Fruit fly (Drosophila melanogaster) whole organism, embryonic: ENCODE measurements around the gene Scr.

ENCODE experiments used
- Abd-B ChIP-seq: fragments of 200-800 bp; sonication (Bioruptor generic); optimal IDR thresholded peaks from 2 replicates; lab custom pipeline; 2018; ENCODE audit warnings: missing biosample characterization, mild to moderate bottlenecking, missing genetic modification characterization, moderate library complexity
- Bdp1 ChIP-seq: fragments of 200-800 bp; sonication (Bioruptor generic); optimal IDR thresholded peaks from 3 replicates; lab custom pipeline; 2016; ENCODE audit warnings: missing biosample characterization, missing genetic modification characterization
- CG10274 ChIP-seq: fragments of 200-800 bp; sonication (Bioruptor generic); optimal IDR thresholded peaks from 3 replicates; lab custom pipeline; 2017; ENCODE audit warnings: missing biosample characterization, mild to moderate bottlenecking, missing genetic modification characterization
- CG10431 ChIP-seq: fragments of 200-800 bp; sonication (Bioruptor generic); optimal IDR thresholded peaks from 3 replicates; lab custom pipeline; 2018; ENCODE audit warnings: missing biosample characterization, mild to moderate bottlenecking, missing genetic modification characterization
- CG10979 ChIP-seq: fragments of 200-800 bp; sonication (Bioruptor generic); optimal IDR thresholded peaks from 2 replicates; lab custom pipeline; 2018; ENCODE audit warnings: missing biosample characterization, mild to moderate bottlenecking, missing genetic modification characterization, moderate library complexity
- CG11398 ChIP-seq: fragments of 200-800 bp; sonication (Bioruptor generic); optimal IDR thresholded peaks from 2 replicates; lab custom pipeline; 2016; ENCODE audit warnings: missing biosample characterization, missing genetic modification characterization
- CG12299 ChIP-seq: fragments of 200-800 bp; sonication (Bioruptor generic); optimal IDR thresholded peaks from 2 replicates; lab custom pipeline; 2018; ENCODE audit warnings: missing biosample characterization, mild to moderate bottlenecking, missing genetic modification characterization
- CG1233 ChIP-seq: fragments of 200-800 bp; sonication (Bioruptor generic); optimal IDR thresholded peaks from 4 replicates; lab custom pipeline; 2018; ENCODE audit warnings: missing biosample characterization, mild to moderate bottlenecking, missing genetic modification characterization
- CG13296 ChIP-seq: fragments of 200-800 bp; sonication (Bioruptor generic); optimal IDR thresholded peaks from 3 replicates; lab custom pipeline; 2018; ENCODE audit warnings: missing biosample characterization, mild to moderate bottlenecking, missing genetic modification characterization
- CG13775 ChIP-seq: fragments of 200-800 bp; sonication (Bioruptor generic); optimal IDR thresholded peaks from 3 replicates; lab custom pipeline; 2017; ENCODE audit warnings: missing biosample characterization, mild to moderate bottlenecking, missing genetic modification characterization
- CG16863 ChIP-seq: fragments of 200-800 bp; sonication (Bioruptor generic); optimal IDR thresholded peaks from 3 replicates; lab custom pipeline; 2016; ENCODE audit warnings: missing biosample characterization, missing genetic modification characterization
- CG2875 ChIP-seq: fragments of 200-800 bp; sonication (Bioruptor generic); optimal IDR thresholded peaks from 2 replicates; lab custom pipeline; 2017; ENCODE audit warnings: missing biosample characterization, mild to moderate bottlenecking, missing genetic modification characterization, missing genetic modification reagents
- CG3065 ChIP-seq: fragments of 200-800 bp; sonication (Bioruptor generic); optimal IDR thresholded peaks from 2 replicates; lab custom pipeline; 2016; ENCODE audit warnings: missing biosample characterization, missing genetic modification characterization
- CG32532 ChIP-seq: fragments of 200-800 bp; sonication (Bioruptor generic); IDR thresholded peaks from 2 replicates; pipeline ENCODE4 v1.3.6; 2022; ENCODE audit warnings: missing biosample characterization, missing genetic modification characterization
- CG34422 ChIP-seq: fragments of 200-800 bp; sonication (Bioruptor generic); IDR thresholded peaks from 3 replicates; pipeline ENCODE4 v1.3.6; 2022; ENCODE audit warnings: missing biosample characterization, missing genetic modification characterization
- CG43689 ChIP-seq: fragments of 200-800 bp; sonication (Bioruptor generic); IDR thresholded peaks from 2 replicates; pipeline ENCODE4 v1.3.6; 2022; ENCODE audit warnings: missing biosample characterization, missing genetic modification characterization
- CG5953 ChIP-seq: fragments of 200-800 bp; sonication (Bioruptor generic); IDR thresholded peaks from 2 replicates; pipeline ENCODE4 v1.3.6; 2022; ENCODE audit warnings: missing biosample characterization, missing genetic modification characterization
- CG7745 ChIP-seq: fragments of 200-800 bp; sonication (Bioruptor generic); optimal IDR thresholded peaks from 2 replicates; lab custom pipeline; 2018; ENCODE audit warnings: missing biosample characterization, mild to moderate bottlenecking, missing genetic modification characterization, moderate library complexity
- CG7839 ChIP-seq: fragments of 200-800 bp; sonication (Bioruptor generic); optimal IDR thresholded peaks from 3 replicates; lab custom pipeline; 2018; ENCODE audit warnings: missing biosample characterization, mild to moderate bottlenecking, missing genetic modification characterization, moderate library complexity
- CG7963 ChIP-seq: fragments of 200-800 bp; sonication (Bioruptor generic); IDR thresholded peaks from 3 replicates; pipeline ENCODE4 v1.3.6; 2022; ENCODE audit warnings: missing biosample characterization, missing genetic modification characterization; ENCODE audit not compliant: partially characterized antibody
- CG8388 ChIP-seq: fragments of 200-800 bp; sonication (Bioruptor generic); optimal IDR thresholded peaks from 2 replicates; lab custom pipeline; 2019; ENCODE audit warnings: missing biosample characterization, mild to moderate bottlenecking, missing genetic modification characterization, moderate library complexity
- CG8924 ChIP-seq: fragments of 200-800 bp; optimal IDR thresholded peaks from 3 replicates; lab custom pipeline; 2019; ENCODE audit warnings: missing biosample characterization, mild to moderate bottlenecking, missing genetic modification characterization, moderate library complexity
- CG9609 ChIP-seq: fragments of 200-800 bp; sonication (Bioruptor generic); optimal IDR thresholded peaks from 3 replicates; lab custom pipeline; 2016; ENCODE audit warnings: missing biosample characterization, missing genetic modification characterization
- Jarid2 ChIP-seq: fragments of 200-800 bp; sonication (Bioruptor generic); optimal IDR thresholded peaks from 3 replicates; lab custom pipeline; 2017; ENCODE audit warnings: mild to moderate bottlenecking, missing biosample characterization, missing genetic modification reagents, missing genetic modification characterization
- MBD-R2 ChIP-seq: fragments of 200-800 bp; sonication (Bioruptor generic); IDR thresholded peaks from 2 replicates; pipeline ENCODE4 v1.3.6; 2022; ENCODE audit warnings: missing biosample characterization, missing genetic modification characterization
- Oli ChIP-seq: fragments of 200-800 bp; sonication (Bioruptor generic); optimal IDR thresholded peaks from 2 replicates; lab custom pipeline; 2018; ENCODE audit warnings: missing biosample characterization, mild to moderate bottlenecking, missing genetic modification characterization, moderate library complexity
- Sin3A ChIP-seq: fragments of >200 bp; optimal IDR thresholded peaks from 2 replicates; lab custom pipeline; 2018
- Sox102F ChIP-seq: fragments of 200-800 bp; sonication (Bioruptor generic); optimal IDR thresholded peaks from 2 replicates; lab custom pipeline; 2018; ENCODE audit warnings: missing biosample characterization, mild to moderate bottlenecking, missing genetic modification characterization, moderate library complexity
- Spps ChIP-seq: fragments of 200-800 bp; sonication (Bioruptor generic); optimal IDR thresholded peaks from 2 replicates; lab custom pipeline; 2018; ENCODE audit warnings: missing biosample characterization, mild to moderate bottlenecking, missing genetic modification characterization
- aop ChIP-seq: fragments of 200-800 bp; sonication (Bioruptor generic); IDR thresholded peaks from 2 replicates; pipeline ENCODE4 v1.3.6; 2022; ENCODE audit warnings: missing biosample characterization, missing genetic modification characterization
- bigmax ChIP-seq: fragments of 200-800 bp; sonication (Bioruptor generic); optimal IDR thresholded peaks from 2 replicates; lab custom pipeline; 2018; ENCODE audit warnings: missing biosample characterization, mild to moderate bottlenecking, missing genetic modification characterization
- bsh ChIP-seq, 2 experiments: fragments of 200-800 bp; sonication (Bioruptor generic); optimal IDR thresholded peaks; 2 replicates each; lab custom pipeline; 2017 to 2018; ENCODE audit warnings: mild to moderate bottlenecking in 2 of 2, missing biosample characterization in 2 of 2, missing genetic modification characterization in 2 of 2, moderate library complexity in 1 of 2
- croc ChIP-seq: fragments of 200-800 bp; sonication (Bioruptor generic); conservative IDR thresholded peaks from 3 replicates; pipeline ENCODE4 v1.3.6; 2022; ENCODE audit warnings: missing biosample characterization, missing genetic modification characterization
- dati ChIP-seq: fragments of 200-800 bp; sonication (Bioruptor generic); IDR thresholded peaks from 2 replicates; pipeline ENCODE4 v1.3.6; 2022; ENCODE audit warnings: missing biosample characterization, missing genetic modification characterization
- gem ChIP-seq: fragments of 200-800 bp; sonication (Bioruptor generic); optimal IDR thresholded peaks from 2 replicates; lab custom pipeline; 2019; ENCODE audit warnings: missing biosample characterization, mild to moderate bottlenecking, missing genetic modification characterization, moderate library complexity
- insv ChIP-seq, 2 experiments: fragments of 200-800 bp; sonication (Bioruptor generic); optimal IDR thresholded peaks; 3 replicates each; lab custom pipeline; 2016 to 2018; ENCODE audit warnings: missing biosample characterization in 2 of 2, missing genetic modification characterization in 2 of 2
- jumu ChIP-seq: fragments of 200-800 bp; sonication (Bioruptor generic); optimal IDR thresholded peaks from 3 replicates; lab custom pipeline; 2016; ENCODE audit warnings: missing biosample characterization, missing genetic modification characterization
- kni ChIP-seq: fragments of 200-800 bp; sonication (Bioruptor generic); optimal IDR thresholded peaks from 3 replicates; lab custom pipeline; 2017; ENCODE audit warnings: mild to moderate bottlenecking, missing biosample characterization, missing genetic modification reagents, missing genetic modification characterization
- knrl ChIP-seq: fragments of 200-800 bp; sonication (Bioruptor generic); IDR thresholded peaks from 3 replicates; pipeline ENCODE4 v1.3.6; 2022; ENCODE audit warnings: missing biosample characterization, missing genetic modification characterization; ENCODE audit not compliant: partially characterized antibody
- pb ChIP-seq: fragments of 200-800 bp; sonication (Bioruptor generic); optimal IDR thresholded peaks from 3 replicates; lab custom pipeline; 2016; ENCODE audit warnings: missing biosample characterization, missing genetic modification characterization
- sna ChIP-seq: fragments of 200-800 bp; sonication (Bioruptor generic); IDR thresholded peaks from 2 replicates; pipeline ENCODE4 v1.3.6; 2022; ENCODE audit warnings: missing biosample characterization, missing genetic modification characterization; ENCODE audit not compliant: partially characterized antibody
- sqz ChIP-seq: fragments of 200-800 bp; sonication (Bioruptor generic); optimal IDR thresholded peaks from 3 replicates; lab custom pipeline; 2018; ENCODE audit warnings: missing biosample characterization, mild to moderate bottlenecking, missing genetic modification characterization
- tll ChIP-seq, 2 experiments: fragments of 200-800 bp in 1 of 2; fragments of >200 bp in 1 of 2; sonication (Bioruptor generic) in 1 of 2; optimal IDR thresholded peaks; 2 replicates each; lab custom pipeline; 2017 to 2019; ENCODE audit warnings: missing biosample characterization in 2 of 2, missing genetic modification characterization in 2 of 2, mild to moderate bottlenecking in 1 of 2, moderate library complexity in 1 of 2
- toy ChIP-seq: fragments of 200-800 bp; sonication (Bioruptor generic); IDR thresholded peaks from 2 replicates; pipeline ENCODE4 v1.3.6; 2022; ENCODE audit warnings: missing biosample characterization, missing genetic modification characterization
- trh ChIP-seq: fragments of 200-800 bp; sonication (Bioruptor generic); optimal IDR thresholded peaks from 2 replicates; lab custom pipeline; 2016; ENCODE audit warnings: missing biosample characterization, missing genetic modification characterization
- tup ChIP-seq: fragments of 200-800 bp; sonication (Bioruptor generic); optimal IDR thresholded peaks from 2 replicates; lab custom pipeline; 2016; ENCODE audit warnings: missing biosample characterization, mild to moderate bottlenecking, missing genetic modification characterization, moderate library complexity
- wek ChIP-seq: fragments of 200-800 bp; sonication (Bioruptor generic); optimal IDR thresholded peaks from 3 replicates; lab custom pipeline; 2018; ENCODE audit warnings: missing biosample characterization, mild to moderate bottlenecking, missing genetic modification characterization, moderate library complexity
- zen2 ChIP-seq: fragments of 200-800 bp; sonication (Bioruptor generic); IDR thresholded peaks from 3 replicates; pipeline ENCODE4 v1.3.6; 2022; ENCODE audit warnings: missing biosample characterization, missing genetic modification characterization; ENCODE audit not compliant: partially characterized antibody

The Scr gene

dm6 chr3R:6817977-6818903 is 31.5 kb downstream of the Scr start:
- no peak for TF ChIP-seq Bdp1 (GFP tag; lab: Kevin White, UChicago)
- TF ChIP-seq CG3065 (GFP tag; lab: Kevin White, UChicago), result no peak
- no peak for TF ChIP-seq kni (GFP tag; lab: Kevin White, UChicago)
- TF ChIP-seq CG2875 (GFP tag; lab: Kevin White, UChicago), result no peak
- peak in 1 of 2 experiments; percentile 91 for TF ChIP-seq tll (GFP tag; optimal IDR thresholded peaks at IDR 0.05; lab: Kevin White, UChicago)
- TF ChIP-seq CG34422 (GFP tag; lab: Robert Waterston, UW), result no peak
- TF ChIP-seq toy (GFP tag; lab: Robert Waterston, UW), result no peak
- TF ChIP-seq pb (GFP tag; lab: Kevin White, UChicago), result no peak
- peak; percentile 67 for TF ChIP-seq CG5953 (GFP tag; lab: Robert Waterston, UW)
- no peak for TF ChIP-seq tup (GFP tag; lab: Kevin White, UChicago)
- TF ChIP-seq Spps (tag; lab: Kevin White, UChicago), result no peak
- TF ChIP-seq trh (GFP tag; lab: Kevin White, UChicago), result no peak
- TF ChIP-seq CG9609 (GFP tag; lab: Kevin White, UChicago), result no peak
- TF ChIP-seq croc (GFP tag; lab: Robert Waterston, UW), result no peak
- no peak for TF ChIP-seq CG10274 (GFP tag; lab: Kevin White, UChicago)
- TF ChIP-seq MBD-R2 (GFP tag; lab: Robert Waterston, UW), result no peak; the same call in 1 of the 2 replicates
- no peak for TF ChIP-seq dati
- TF ChIP-seq CG7839 (tag; lab: Kevin White, UChicago), result peak; percentile 53
- no peak for TF ChIP-seq knrl (GFP tag; lab: Robert Waterston, UW)
- TF ChIP-seq CG13775, result no peak
- TF ChIP-seq CG7745 (tag; lab: Kevin White, UChicago), result no peak
- TF ChIP-seq CG10979, result peak; percentile 48
- peak; percentile 18; the same call in 1 of the 2 replicates for TF ChIP-seq CG32532 (GFP tag; lab: Robert Waterston, UW)
- no peak for TF ChIP-seq CG12299
- TF ChIP-seq aop (GFP tag; lab: Robert Waterston, UW), result no peak
- peak; percentile 33 for TF ChIP-seq Abd-B (GFP tag; lab: Kevin White, UChicago)
- no peak for TF ChIP-seq CG10431
- peak; percentile 54 for TF ChIP-seq CG16863 (GFP tag; lab: Kevin White, UChicago)
- peak; percentile 71 for TF ChIP-seq Sox102F (GFP tag; lab: Kevin White, UChicago)
- no peak for TF ChIP-seq zen2 (GFP tag; lab: Robert Waterston, UW)
- TF ChIP-seq sna (GFP tag; lab: Robert Waterston, UW), result no peak
- TF ChIP-seq CG8388 (GFP tag; lab: Kevin White, UChicago), result peak; percentile 58
- TF ChIP-seq jumu (GFP tag; lab: Kevin White, UChicago), result peak; percentile 10
- TF ChIP-seq wek, result no peak
- TF ChIP-seq CG8924, result peak; percentile 63
- peak; percentile 73 for TF ChIP-seq gem (tag; lab: Kevin White, UChicago)
- no peak for TF ChIP-seq Jarid2 (GFP tag; lab: Kevin White, UChicago)
- no peak for TF ChIP-seq insv (GFP tag; optimal IDR thresholded peaks at IDR 0.05; lab: Kevin White, UChicago)
- TF ChIP-seq Sin3A (lab: Kevin White, UChicago), result no peak
- TF ChIP-seq CG7963 (GFP tag; lab: Robert Waterston, UW), result no peak
- TF ChIP-seq sqz (GFP tag; lab: Kevin White, UChicago), result no peak
- TF ChIP-seq CG11398, result no peak
- TF ChIP-seq bigmax (GFP tag; lab: Kevin White, UChicago), result no peak
- peak in 1 of 2 experiments; percentile 71 for TF ChIP-seq bsh (GFP tag; optimal IDR thresholded peaks at IDR 0.05; lab: Kevin White, UChicago)
- TF ChIP-seq Oli, result peak; percentile 56
- no peak for TF ChIP-seq CG13296 (GFP tag; lab: Kevin White, UChicago)
- TF ChIP-seq CG1233 (GFP tag; lab: Kevin White, UChicago), result no peak
- TF ChIP-seq CG43689 (GFP tag; lab: Robert Waterston, UW), result no peak
